Worm (Caenorhabditis elegans) whole organism, L3 larva: Measurements from ENCODE around the gene Y37E11AM.3.

Experiments used
- elt-1 ChIP-seq: fragments of 150-350 bp; optimal IDR thresholded peaks from 2 replicates; lab custom pipeline; 2014; ENCODE audit warnings: missing biosample characterization, missing genetic modification characterization
- mml-1 ChIP-seq: fragments of 150-350 bp; sonication (generic microtip); optimal IDR thresholded peaks from 3 replicates; lab custom pipeline; 2014; ENCODE audit warnings: missing biosample characterization, missing genetic modification characterization
- unc-39 ChIP-seq: sonication (generic microtip); optimal IDR thresholded peaks from 4 replicates; lab custom pipeline; 2017; ENCODE audit warnings: missing biosample characterization, missing genetic modification characterization

ce11 chrIV:3688050-3688449 lies 30.9 kb downstream of the Y37E11AM.3 start:
- TF ChIP-seq elt-1 (tag; lab: Kevin White, UChicago), result no peak
- TF ChIP-seq unc-39 (tag; lab: Kevin White, UChicago), result no peak
- no peak for TF ChIP-seq mml-1 (tag; lab: Kevin White, UChicago)
